Worm (Caenorhabditis elegans): ENCODE measurements around the gene hhat-1.
"Not testable (repeated sequence)": the region's sequence is repeated elsewhere in the genome, so short reads cannot be mapped to it uniquely, and the experiment has no call there.

ce11 chrII:14635895-14636294 is 42.4 kb upstream of the hhat-1 start:
- not testable (repeated sequence) for TF ChIP-seq pha-4, fax-1 (tag; optimal IDR thresholded peaks at IDR 0.05)

Data from whole organism, late embryonic.